Worm (Caenorhabditis elegans): ENCODE results near the gene F09E5.16.

DNA sequence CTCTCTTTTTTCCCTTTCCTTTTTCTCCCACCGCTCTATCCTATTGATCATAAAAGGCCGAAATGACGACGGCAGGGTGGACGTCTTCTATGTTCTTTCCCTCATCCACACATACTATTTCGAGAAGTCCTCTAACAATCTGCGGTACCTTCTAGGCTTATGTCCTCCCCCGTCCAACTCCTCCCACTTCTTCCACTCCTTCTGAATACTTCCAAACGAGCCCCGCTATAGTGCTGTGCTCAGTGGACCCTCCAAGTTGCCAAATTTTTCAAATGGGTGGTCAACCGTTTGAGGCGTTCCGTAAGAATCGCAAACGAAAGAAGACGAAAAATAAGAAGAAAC is 29.5 kb downstream of the F09E5.16 start:
- TF ChIP-seq him-1 (tag; optimal IDR thresholded peaks at IDR 0.05) (peak; percentile 70), dao-5 (tag; optimal IDR thresholded peaks at IDR 0.05) (peak; percentile 2)

Data from whole organism, L4/young adult.